Fruit fly (Drosophila melanogaster): ENCODE data around the gene pcm.

Gene pcm

dm6 chrX:19497782-19498440, 6.1 kb upstream of the pcm start (continued):
- TF ChIP-seq vri (GFP tag; optimal IDR thresholded peaks at IDR 0.05), result peak; percentile 71
- peak; percentile 43 for TF ChIP-seq CG1621 (tag; optimal IDR thresholded peaks at IDR 0.05)
- no peak for TF ChIP-seq Smox (GFP tag; optimal IDR thresholded peaks at IDR 0.05)
- TF ChIP-seq CG6792 (GFP tag; optimal IDR thresholded peaks at IDR 0.05), result no peak
- peak; percentile 14 for TF ChIP-seq CG16779 (tag; optimal IDR thresholded peaks at IDR 0.05)

DNA sequence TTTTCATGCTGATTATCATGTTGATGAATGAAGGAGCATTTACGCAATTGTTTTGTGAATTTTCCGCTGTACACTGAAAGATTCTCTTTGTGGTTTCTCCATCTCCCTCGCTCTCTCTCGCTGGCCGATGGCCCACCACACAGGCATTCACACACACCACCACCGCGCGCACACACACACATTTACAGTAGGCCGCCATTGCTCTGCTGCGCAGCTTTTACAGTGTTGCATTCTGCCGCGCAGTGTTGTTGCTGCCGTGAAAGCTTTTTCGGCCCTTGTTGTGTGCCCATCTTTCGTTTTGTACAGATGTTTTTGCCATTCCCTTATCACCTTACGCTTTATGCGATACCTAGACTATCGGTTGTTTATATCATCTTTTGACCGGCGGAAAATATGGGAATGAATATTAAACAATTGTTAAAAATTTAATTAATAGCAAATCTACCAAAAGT, 5.0 kb upstream of the pcm start:
- TF ChIP-seq Sox102F (GFP tag; optimal IDR thresholded peaks at IDR 0.05), result peak; percentile 14
- peak in 1 of 2 experiments; percentile 12 for TF ChIP-seq ss (GFP tag; optimal IDR thresholded peaks at IDR 0.05)
- peak; percentile 6 for TF ChIP-seq Sox14 (GFP tag; optimal IDR thresholded peaks at IDR 0.05)
- peak; percentile 26 for TF ChIP-seq topi (GFP tag; optimal IDR thresholded peaks at IDR 0.05)
- peak; percentile 10 for TF ChIP-seq Eip75B (GFP tag; optimal IDR thresholded peaks at IDR 0.05)
- peak; percentile 61 for TF ChIP-seq vri (GFP tag; optimal IDR thresholded peaks at IDR 0.05)
- no peak for TF ChIP-seq CG8632 (GFP tag; optimal IDR thresholded peaks at IDR 0.05)
- TF ChIP-seq CG6163 (GFP tag; IDR thresholded peaks at IDR 0.05), result peak; percentile 61
- peak; percentile 61 for TF ChIP-seq svp (GFP tag)
- no peak for TF ChIP-seq Blimp-1 (GFP tag; optimal IDR thresholded peaks at IDR 0.05)
- TF ChIP-seq dsx (GFP tag; optimal IDR thresholded peaks at IDR 0.05; ENCODE audit: poor library complexity, severe bottlenecking), result peak; percentile 53
- TF ChIP-seq Sox15 (GFP tag; optimal IDR thresholded peaks at IDR 0.05), result no peak
- no peak for TF ChIP-seq net (GFP tag; optimal IDR thresholded peaks at IDR 0.05)
- no peak for TF ChIP-seq CG11294 (GFP tag; IDR thresholded peaks at IDR 0.05)
- TF ChIP-seq Hr39 (GFP tag; optimal IDR thresholded peaks at IDR 0.05), result peak; percentile 14
- TF ChIP-seq cyc (GFP tag; optimal IDR thresholded peaks at IDR 0.05), result peak; percentile 29
- TF ChIP-seq CG1621 (tag; optimal IDR thresholded peaks at IDR 0.05), result peak; percentile 32
- no peak for TF ChIP-seq CG6808 (GFP tag; optimal IDR thresholded peaks at IDR 0.05)
- TF ChIP-seq eg (GFP tag; IDR thresholded peaks at IDR 0.05), result peak; percentile 28; the same call in 1 of the 3 replicates
- peak; percentile 31 for TF ChIP-seq CG7368 (GFP tag; optimal IDR thresholded peaks at IDR 0.05)

DNA sequence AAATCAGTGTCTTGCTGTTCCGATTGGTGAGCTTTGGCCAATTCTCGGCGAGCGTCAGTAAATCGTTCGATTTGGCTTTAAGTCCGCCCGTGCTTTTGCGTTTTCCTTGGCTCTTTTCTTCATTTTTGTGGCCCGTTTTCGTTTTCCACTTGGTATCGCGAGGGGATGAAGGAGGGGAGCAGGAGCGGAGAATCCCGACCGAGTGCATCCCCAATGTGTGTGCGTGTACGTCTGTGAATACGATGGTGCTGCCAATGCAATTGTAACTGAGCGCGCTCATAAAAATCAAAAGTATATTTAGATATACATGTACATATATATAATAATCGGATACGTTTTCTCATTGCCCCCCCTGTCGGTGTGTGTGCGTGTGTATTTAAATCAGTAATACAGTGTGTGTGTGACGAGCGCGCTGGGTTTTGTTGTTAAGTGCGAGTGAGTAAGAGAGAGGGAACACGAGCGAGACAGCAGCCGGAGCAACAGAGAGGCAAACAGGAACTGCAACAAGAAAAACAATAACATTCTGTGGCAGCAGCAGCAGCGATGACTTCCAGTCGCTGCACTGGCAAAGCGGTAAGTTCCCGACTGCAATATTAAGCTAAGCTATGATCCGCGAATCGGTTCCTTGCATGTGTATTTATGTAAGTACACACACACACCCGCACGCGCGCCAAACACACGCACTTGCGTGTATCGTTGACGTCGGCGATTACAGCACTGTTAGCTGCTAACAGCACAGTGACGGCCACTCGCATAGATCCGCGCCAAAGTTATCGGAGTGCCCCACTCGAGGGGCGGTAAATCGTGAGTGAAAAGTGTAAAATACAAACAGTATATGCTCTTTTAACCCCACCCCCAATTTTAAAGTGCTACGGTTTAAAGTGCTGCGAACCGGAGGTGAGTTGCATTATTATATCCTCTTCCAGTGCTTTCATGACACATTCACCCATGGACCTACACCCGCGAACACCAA, 4.1 kb upstream of the pcm start:
- TF ChIP-seq CG31627 (GFP tag; optimal IDR thresholded peaks at IDR 0.05) (peak; percentile 69), CG3919 (GFP tag; optimal IDR thresholded peaks at IDR 0.05) (peak; percentile 61), CG8632 (GFP tag; optimal IDR thresholded peaks at IDR 0.05) (peak; percentile 56), fkh (GFP tag; optimal IDR thresholded peaks at IDR 0.05) (peak; percentile 60), Ets21C (GFP tag; optimal IDR thresholded peaks at IDR 0.05) (peak; percentile 3), topi (GFP tag; optimal IDR thresholded peaks at IDR 0.05) (peak; percentile 69), esn (GFP tag; optimal IDR thresholded peaks at IDR 0.05) (peak; percentile 61), net (GFP tag; optimal IDR thresholded peaks at IDR 0.05) (peak; percentile 58), lz (GFP tag; optimal IDR thresholded peaks at IDR 0.05) (peak; percentile 65), CG11294 (GFP tag; IDR thresholded peaks at IDR 0.05) (peak; percentile 47; the same call in 1 of the 2 replicates), Eip78C (GFP tag) (peak; percentile 90), Eip93F (GFP tag; optimal IDR thresholded peaks at IDR 0.05) (no peak), CG7368 (GFP tag; optimal IDR thresholded peaks at IDR 0.05) (peak; percentile 55), CG11902 (GFP tag; optimal IDR thresholded peaks at IDR 0.05) (peak; percentile 43), Sox14 (GFP tag; optimal IDR thresholded peaks at IDR 0.05) (peak; percentile 66), CG6276 (GFP tag; optimal IDR thresholded peaks at IDR 0.05) (peak; percentile 58), fd59A (GFP tag; optimal IDR thresholded peaks at IDR 0.05) (peak; percentile 45), CG10669 (GFP tag; optimal IDR thresholded peaks at IDR 0.05) (peak; percentile 59), Gug (GFP tag; IDR thresholded peaks at IDR 0.05) (peak; percentile 73), CG6854 (GFP tag; optimal IDR thresholded peaks at IDR 0.05) (no peak), pdm3 (GFP tag; optimal IDR thresholded peaks at IDR 0.05) (peak; percentile 77), Hr39 (GFP tag; optimal IDR thresholded peaks at IDR 0.05) (peak; percentile 68), Lpt (GFP tag; optimal IDR thresholded peaks at IDR 0.05) (peak; percentile 36), CG10631 (GFP tag; optimal IDR thresholded peaks at IDR 0.05) (peak; percentile 69), svp (GFP tag) (peak; percentile 82), acj6 (GFP tag; optimal IDR thresholded peaks at IDR 0.05) (peak; percentile 64), CG32006 (GFP tag; optimal IDR thresholded peaks at IDR 0.05) (peak; percentile 84), salr (GFP tag; optimal IDR thresholded peaks at IDR 0.05) (peak in 1 of 2 experiments; percentile 59), achi (GFP tag; optimal IDR thresholded peaks at IDR 0.05) (peak; percentile 53)

Measured in whole organism, prepupa.